Fruit fly (Drosophila melanogaster) whole organism, embryonic: ENCODE results near the gene Mgstl.

Experiments used
- Adf1 ChIP-seq: fragments of 200-800 bp; sonication (Bioruptor generic); IDR thresholded peaks from 2 replicates; pipeline ENCODE4 v1.3.6; 2022; ENCODE audit warnings: missing biosample characterization, missing genetic modification characterization
- Aef1 ChIP-seq: fragments of 200-800 bp; sonication (Bioruptor generic); IDR thresholded peaks from 3 replicates; pipeline ENCODE4 v1.3.6; 2022; ENCODE audit warnings: missing biosample characterization, missing genetic modification characterization
- Antp ChIP-seq: fragments of 200-800 bp; sonication (Bioruptor generic); optimal IDR thresholded peaks from 3 replicates; lab custom pipeline; 2016; ENCODE audit warnings: missing biosample characterization, missing genetic modification characterization
- B-H1 ChIP-seq: fragments of 200-800 bp; sonication (Bioruptor generic); IDR thresholded peaks from 3 replicates; pipeline ENCODE4 v1.3.6; 2022; ENCODE audit warnings: missing biosample characterization, missing genetic modification characterization
- B-H2 ChIP-seq: fragments of 200-800 bp; sonication (Bioruptor generic); optimal IDR thresholded peaks from 2 replicates; lab custom pipeline; 2018; ENCODE audit warnings: missing biosample characterization, mild to moderate bottlenecking, missing genetic modification characterization
- Blimp-1 ChIP-seq: fragments of 200-800 bp; sonication (Bioruptor generic); optimal IDR thresholded peaks from 3 replicates; lab custom pipeline; 2018; ENCODE audit warnings: missing biosample characterization, missing genetic modification characterization, mild to moderate bottlenecking, moderate library complexity, missing genetic modification reagents
- CG10366 ChIP-seq: fragments of 200-800 bp; sonication (Bioruptor generic); IDR thresholded peaks from 2 replicates; pipeline ENCODE4 v1.3.6; 2022; ENCODE audit warnings: missing biosample characterization, missing genetic modification characterization
- CG12942 ChIP-seq: fragments of 200-800 bp; sonication (Bioruptor generic); optimal IDR thresholded peaks from 3 replicates; lab custom pipeline; 2016; ENCODE audit warnings: missing biosample characterization, missing genetic modification characterization
- CG13123 ChIP-seq: fragments of 200-800 bp; sonication (Bioruptor generic); optimal IDR thresholded peaks from 2 replicates; lab custom pipeline; 2016; ENCODE audit warnings: missing biosample characterization, missing genetic modification characterization
- CG14441 ChIP-seq: fragments of 200-800 bp; sonication (Bioruptor generic); IDR thresholded peaks from 2 replicates; pipeline ENCODE4 v1.3.6; 2022; ENCODE audit warnings: missing biosample characterization, missing genetic modification characterization
- CG15696 ChIP-seq: fragments of 200-800 bp; sonication (Bioruptor generic); optimal IDR thresholded peaks from 2 replicates; lab custom pipeline; 2019; ENCODE audit warnings: missing biosample characterization, mild to moderate bottlenecking, missing genetic modification characterization, moderate library complexity
- CG16813 ChIP-seq: fragments of 200-800 bp; sonication (Bioruptor generic); IDR thresholded peaks from 3 replicates; pipeline ENCODE4 v1.3.6; 2022; ENCODE audit warnings: missing biosample characterization, missing genetic modification characterization; ENCODE audit not compliant: partially characterized antibody
- CG17802 ChIP-seq: fragments of 200-800 bp; sonication (Bioruptor generic); optimal IDR thresholded peaks from 2 replicates; lab custom pipeline; 2018; ENCODE audit warnings: missing biosample characterization, mild to moderate bottlenecking, missing genetic modification characterization, moderate library complexity
- CG1792 ChIP-seq: fragments of 200-800 bp; sonication (Bioruptor generic); optimal IDR thresholded peaks from 2 replicates; lab custom pipeline; 2016; ENCODE audit warnings: missing biosample characterization, missing genetic modification characterization
- CG3847 ChIP-seq: fragments of 200-800 bp; sonication (Bioruptor generic); IDR thresholded peaks from 2 replicates; pipeline ENCODE4 v1.3.6; 2022; ENCODE audit warnings: missing biosample characterization, missing genetic modification characterization
- CG6254 ChIP-seq: fragments of 200-800 bp; sonication (Bioruptor generic); optimal IDR thresholded peaks from 3 replicates; lab custom pipeline; 2017; ENCODE audit warnings: mild to moderate bottlenecking, missing biosample characterization, missing genetic modification reagents, missing genetic modification characterization
- CG6272 ChIP-seq: fragments of 200-800 bp; sonication (Bioruptor generic); IDR thresholded peaks from 2 replicates; pipeline ENCODE4 v1.3.6; 2022; ENCODE audit warnings: missing biosample characterization, missing genetic modification characterization
- CG6689 ChIP-seq: fragments of 200-800 bp; sonication (Bioruptor generic); IDR thresholded peaks from 2 replicates; pipeline ENCODE4 v1.3.6; 2022; ENCODE audit warnings: missing biosample characterization, missing genetic modification characterization
- CG8478 ChIP-seq: fragments of >200 bp; optimal IDR thresholded peaks from 2 replicates; lab custom pipeline; 2018
- CG9215 ChIP-seq: fragments of 200-800 bp; sonication (Bioruptor generic); IDR thresholded peaks from 2 replicates; pipeline ENCODE4 v1.3.6; 2022; ENCODE audit warnings: missing biosample characterization, missing genetic modification characterization
- CG9437 ChIP-seq: fragments of 200-800 bp; sonication (Bioruptor generic); optimal IDR thresholded peaks from 2 replicates; lab custom pipeline; 2018; ENCODE audit warnings: missing biosample characterization, mild to moderate bottlenecking, missing genetic modification characterization
- CG9876 ChIP-seq: fragments of 200-800 bp; sonication (Bioruptor generic); optimal IDR thresholded peaks from 2 replicates; lab custom pipeline; 2016; ENCODE audit warnings: missing biosample characterization, missing genetic modification characterization
- Drgx ChIP-seq: fragments of 200-800 bp; sonication (Bioruptor generic); IDR thresholded peaks from 2 replicates; pipeline ENCODE4 v1.3.6; 2022; ENCODE audit warnings: missing biosample characterization, missing genetic modification characterization
- Meics ChIP-seq: fragments of 200-800 bp; sonication (Bioruptor generic); optimal IDR thresholded peaks from 2 replicates; lab custom pipeline; 2017; ENCODE audit warnings: missing biosample characterization, mild to moderate bottlenecking, missing genetic modification characterization
- Mrtf ChIP-seq: fragments of 200-800 bp; sonication (Bioruptor generic); IDR thresholded peaks from 3 replicates; pipeline ENCODE4 v1.3.6; 2022; ENCODE audit warnings: missing biosample characterization, missing genetic modification characterization
- Poxn ChIP-seq: fragments of 200-800 bp; sonication (Bioruptor generic); IDR thresholded peaks from 2 replicates; pipeline ENCODE4 v1.3.6; 2022; ENCODE audit warnings: missing biosample characterization, missing genetic modification characterization
- TFAM ChIP-seq: fragments of 200-800 bp; sonication (Bioruptor generic); optimal IDR thresholded peaks from 2 replicates; lab custom pipeline; 2017; ENCODE audit warnings: missing biosample characterization, missing genetic modification characterization, inconsistent platforms
- al ChIP-seq: fragments of 200-800 bp; sonication (Bioruptor generic); IDR thresholded peaks from 2 replicates; pipeline ENCODE4 v1.3.6; 2022; ENCODE audit warnings: missing biosample characterization, missing genetic modification characterization
- br ChIP-seq: fragments of >200 bp; optimal IDR thresholded peaks from 2 replicates; lab custom pipeline; 2017
- dpn ChIP-seq, 2 experiments: fragments of 200-800 bp; sonication (Bioruptor generic); optimal IDR thresholded peaks; 3 replicates each; lab custom pipeline; 2016; ENCODE audit warnings: missing biosample characterization in 2 of 2, missing genetic modification characterization in 2 of 2
- fd102C ChIP-seq: fragments of 200-800 bp; sonication (Bioruptor generic); optimal IDR thresholded peaks from 2 replicates; lab custom pipeline; 2018; ENCODE audit warnings: missing biosample characterization, mild to moderate bottlenecking, missing genetic modification characterization, moderate library complexity
- fu2 ChIP-seq: fragments of 200-800 bp; sonication (Bioruptor generic); optimal IDR thresholded peaks from 2 replicates; lab custom pipeline; 2016; ENCODE audit warnings: missing biosample characterization, missing genetic modification characterization
- gcm ChIP-seq: fragments of 200-800 bp; sonication (Bioruptor generic); optimal IDR thresholded peaks from 2 replicates; lab custom pipeline; 2019; ENCODE audit warnings: missing biosample characterization, mild to moderate bottlenecking, missing genetic modification characterization, moderate library complexity
- gsb-n ChIP-seq: fragments of 200-800 bp; sonication (Bioruptor generic); optimal IDR thresholded peaks from 3 replicates; lab custom pipeline; 2018; ENCODE audit warnings: missing biosample characterization, mild to moderate bottlenecking, missing genetic modification characterization
- gt ChIP-seq: fragments of 200-800 bp; sonication (Bioruptor generic); IDR thresholded peaks from 2 replicates; pipeline ENCODE4 v1.3.6; 2022; ENCODE audit warnings: missing biosample characterization, missing genetic modification characterization
- insv ChIP-seq, 2 experiments: fragments of 200-800 bp; sonication (Bioruptor generic); optimal IDR thresholded peaks; 3 replicates each; lab custom pipeline; 2016 to 2018; ENCODE audit warnings: missing biosample characterization in 2 of 2, missing genetic modification characterization in 2 of 2
- kah ChIP-seq: fragments of 200-800 bp; sonication (Bioruptor generic); optimal IDR thresholded peaks from 2 replicates; lab custom pipeline; 2018; ENCODE audit warnings: missing biosample characterization, mild to moderate bottlenecking, missing genetic modification characterization
- odd ChIP-seq: fragments of 200-800 bp; sonication (Bioruptor generic); optimal IDR thresholded peaks from 2 replicates; lab custom pipeline; 2017; ENCODE audit warnings: missing biosample characterization, mild to moderate bottlenecking, missing genetic modification characterization
- p53 ChIP-seq: fragments of 200-800 bp; sonication (Bioruptor generic); optimal IDR thresholded peaks from 2 replicates; lab custom pipeline; 2016; ENCODE audit warnings: missing biosample characterization, missing genetic modification characterization
- pan ChIP-seq, 4 experiments: fragments of >200 bp in 3 of 4; fragments of 200-800 bp in 1 of 4; sonication (Bioruptor generic) in 1 of 4; optimal IDR thresholded peaks in 3 of 4; IDR thresholded peaks in 1 of 4; 2 replicates each; pipeline versions ENCODE4 v1.3.6 to Lab custom; 2017 to 2022; ENCODE audit warnings: missing biosample characterization in 2 of 4, missing genetic modification characterization in 2 of 4, mixed read lengths in 1 of 4
- phol ChIP-seq: fragments of 200-800 bp; sonication (Bioruptor generic); optimal IDR thresholded peaks from 3 replicates; lab custom pipeline; 2018; ENCODE audit warnings: missing biosample characterization, mild to moderate bottlenecking, missing genetic modification characterization, moderate library complexity
- prd ChIP-seq, 3 experiments: fragments of >200 bp in 2 of 3; fragments of 200-800 bp in 1 of 3; sonication (Bioruptor generic) in 1 of 3; optimal IDR thresholded peaks in 2 of 3; IDR thresholded peaks in 1 of 3; 2 replicates in 2 of 3; 3 replicates in 1 of 3; pipeline versions ENCODE4 v1.3.6 to Lab custom; 2017 to 2022; ENCODE audit warnings: missing biosample characterization in 1 of 3, missing genetic modification characterization in 1 of 3
- schlank ChIP-seq: fragments of 200-800 bp; sonication (Bioruptor generic); optimal IDR thresholded peaks from 2 replicates; lab custom pipeline; 2018; ENCODE audit warnings: missing biosample characterization, mild to moderate bottlenecking, missing genetic modification characterization
- slou ChIP-seq: fragments of 200-800 bp; sonication (Bioruptor generic); optimal IDR thresholded peaks from 3 replicates; lab custom pipeline; 2016; ENCODE audit warnings: missing biosample characterization, missing genetic modification characterization
- sqz ChIP-seq: fragments of 200-800 bp; sonication (Bioruptor generic); optimal IDR thresholded peaks from 3 replicates; lab custom pipeline; 2018; ENCODE audit warnings: missing biosample characterization, mild to moderate bottlenecking, missing genetic modification characterization
- tna ChIP-seq: fragments of 200-800 bp; sonication (Bioruptor generic); IDR thresholded peaks from 2 replicates; pipeline ENCODE4 v1.3.6; 2022; ENCODE audit warnings: missing biosample characterization, missing genetic modification characterization; ENCODE audit not compliant: partially characterized antibody
- twi ChIP-seq: fragments of 200-800 bp; optimal IDR thresholded peaks from 2 replicates; lab custom pipeline; 2019; ENCODE audit warnings: missing biosample characterization, mild to moderate bottlenecking, missing genetic modification characterization, moderate library complexity
- vfl ChIP-seq: fragments of 200-800 bp; sonication (Bioruptor generic); optimal IDR thresholded peaks from 2 replicates; lab custom pipeline; 2016; ENCODE audit warnings: missing biosample characterization, missing genetic modification characterization
- vvl ChIP-seq: fragments of 200-800 bp; sonication (Bioruptor generic); IDR thresholded peaks from 2 replicates; pipeline ENCODE4 v1.3.6; 2022; ENCODE audit warnings: missing biosample characterization, missing genetic modification characterization
- wek ChIP-seq: fragments of 200-800 bp; sonication (Bioruptor generic); optimal IDR thresholded peaks from 3 replicates; lab custom pipeline; 2018; ENCODE audit warnings: missing biosample characterization, mild to moderate bottlenecking, missing genetic modification characterization, moderate library complexity
- z ChIP-seq: fragments of 200-800 bp; sonication (Bioruptor generic); IDR thresholded peaks from 3 replicates; pipeline ENCODE4 v1.3.6; 2022; ENCODE audit warnings: missing biosample characterization, missing genetic modification characterization

Gene Mgstl

DNA sequence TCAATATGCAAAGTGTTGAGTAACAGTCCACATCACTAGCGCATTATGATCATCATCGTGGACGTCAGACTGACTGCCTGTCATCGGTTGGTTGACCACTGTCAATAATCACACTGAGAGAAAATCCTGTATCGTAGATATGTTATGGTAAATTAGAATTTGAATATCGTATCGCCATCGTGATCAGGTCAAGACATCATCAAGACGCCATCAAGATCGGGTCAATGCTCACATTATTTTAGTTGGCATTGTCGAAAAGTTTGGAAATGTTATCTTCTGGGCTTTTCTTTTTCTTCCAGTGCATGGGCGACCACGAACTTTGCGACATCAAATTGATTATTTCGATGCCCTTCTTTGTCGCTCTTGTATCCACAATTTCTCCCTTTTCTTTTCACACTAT is 17.1 kb downstream of the Mgstl start (continued):
- TF ChIP-seq Poxn = 0 out of 2 replicates have a peak, but pooled peaks have one; percentile 9
- TF ChIP-seq pan (optimal IDR thresholded peaks at IDR 0.05; lab: Kevin White, UChicago) = no peak
- peak in 1 of 2 experiments; percentile 82 for TF ChIP-seq pan (GFP tag; optimal IDR thresholded peaks at IDR 0.05 in 1 of 2, IDR thresholded peaks at IDR 0.05 in 1 of 2)
- TF ChIP-seq CG8478 (lab: Kevin White, UChicago) = no peak
- peak; percentile 31 for TF ChIP-seq TFAM (GFP tag; lab: Kevin White, UChicago)
- peak; percentile 80 for TF ChIP-seq p53 (GFP tag; lab: Kevin White, UChicago)
- TF ChIP-seq vvl (GFP tag; lab: Robert Waterston, UW) = peak; percentile 93
- peak; percentile 42; the same call in 1 of the 2 replicates for TF ChIP-seq CG6272 (GFP tag; lab: Robert Waterston, UW)
- TF ChIP-seq CG14441 = peak; percentile 80
- peak; percentile 75 for TF ChIP-seq Aef1 (GFP tag; lab: Robert Waterston, UW)
- TF ChIP-seq schlank (tag; lab: Kevin White, UChicago) = peak; percentile 74
- peak; percentile 80 for TF ChIP-seq Meics (GFP tag; lab: Kevin White, UChicago)
- peak; percentile 91 for TF ChIP-seq gcm
- TF ChIP-seq gt (GFP tag; lab: Robert Waterston, UW) = no peak
- peak; percentile 63 for TF ChIP-seq CG15696 (tag; lab: Kevin White, UChicago)
- peak; percentile 89 for TF ChIP-seq CG10366
- TF ChIP-seq Drgx (GFP tag; lab: Robert Waterston, UW) = peak; percentile 63
- TF ChIP-seq CG12942 (GFP tag; lab: Kevin White, UChicago) = peak; percentile 89
- peak; percentile 92 for TF ChIP-seq phol (tag; lab: Kevin White, UChicago)
- TF ChIP-seq fd102C (GFP tag; lab: Kevin White, UChicago) = no peak
- TF ChIP-seq insv (GFP tag; optimal IDR thresholded peaks at IDR 0.05; lab: Kevin White, UChicago) = peak in 1 of 2 experiments; percentile 23
- TF ChIP-seq CG6254 (GFP tag; lab: Kevin White, UChicago) = peak; percentile 83
- TF ChIP-seq B-H2 (GFP tag; lab: Kevin White, UChicago) = no peak
- TF ChIP-seq fu2 (GFP tag; lab: Kevin White, UChicago) = peak; percentile 88
- TF ChIP-seq tna = no peak
- TF ChIP-seq CG3847 (GFP tag; lab: Robert Waterston, UW) = peak; percentile 77
- peak; percentile 71 for TF ChIP-seq slou (GFP tag; lab: Kevin White, UChicago)
- TF ChIP-seq CG9876 = peak; percentile 86
- TF ChIP-seq dpn (GFP tag; optimal IDR thresholded peaks at IDR 0.05; lab: Kevin White, UChicago) = peak; percentile 91 to 94
- no peak for TF ChIP-seq br (lab: Kevin White, UChicago)
- TF ChIP-seq CG1792 (GFP tag; lab: Kevin White, UChicago) = peak; percentile 78
- peak; percentile 91 for TF ChIP-seq Antp (GFP tag; lab: Kevin White, UChicago)
- TF ChIP-seq kah (GFP tag; lab: Kevin White, UChicago) = peak; percentile 78
- TF ChIP-seq sqz (GFP tag; lab: Kevin White, UChicago) = peak; percentile 66
- TF ChIP-seq B-H1 (GFP tag; lab: Robert Waterston, UW) = peak; percentile 71
- peak; percentile 86 for TF ChIP-seq wek (GFP tag; lab: Kevin White, UChicago)
- peak; percentile 79 for TF ChIP-seq CG13123 (GFP tag; lab: Kevin White, UChicago)
- peak; percentile 80 for TF ChIP-seq twi
- peak; percentile 77 for TF ChIP-seq CG17802 (tag; lab: Kevin White, UChicago)
- peak; percentile 43; the same call in 1 of the 2 replicates for TF ChIP-seq CG9215 (GFP tag; lab: Robert Waterston, UW)
- TF ChIP-seq vfl (GFP tag; lab: Kevin White, UChicago) = peak; percentile 60
- peak; percentile 89 for TF ChIP-seq odd
- peak; percentile 90 for TF ChIP-seq gsb-n (tag; lab: Kevin White, UChicago)
- TF ChIP-seq al = peak; percentile 42; the same call in 1 of the 2 replicates
- peak; percentile 82 for TF ChIP-seq CG6689 (GFP tag; lab: Robert Waterston, UW)
- peak; percentile 80 for TF ChIP-seq Mrtf (GFP tag; lab: Robert Waterston, UW)
- TF ChIP-seq prd (optimal IDR thresholded peaks at IDR 0.05; lab: Kevin White, UChicago) = no peak
- TF ChIP-seq prd (GFP tag; IDR thresholded peaks at IDR 0.05; lab: Robert Waterston, UW) = peak; percentile 87
- TF ChIP-seq CG16813 (GFP tag; lab: Robert Waterston, UW) = no peak
- TF ChIP-seq CG9437 (GFP tag; lab: Kevin White, UChicago) = peak; percentile 81
- TF ChIP-seq Blimp-1 (GFP tag; lab: Kevin White, UChicago) = peak; percentile 88
- TF ChIP-seq Adf1 (GFP tag; lab: Robert Waterston, UW) = peak; percentile 22; the same call in 1 of the 2 replicates
- TF ChIP-seq z = no peak
